Worm (Caenorhabditis elegans): ENCODE measurements around the gene sma-10.

The sma-10 gene

DNA sequence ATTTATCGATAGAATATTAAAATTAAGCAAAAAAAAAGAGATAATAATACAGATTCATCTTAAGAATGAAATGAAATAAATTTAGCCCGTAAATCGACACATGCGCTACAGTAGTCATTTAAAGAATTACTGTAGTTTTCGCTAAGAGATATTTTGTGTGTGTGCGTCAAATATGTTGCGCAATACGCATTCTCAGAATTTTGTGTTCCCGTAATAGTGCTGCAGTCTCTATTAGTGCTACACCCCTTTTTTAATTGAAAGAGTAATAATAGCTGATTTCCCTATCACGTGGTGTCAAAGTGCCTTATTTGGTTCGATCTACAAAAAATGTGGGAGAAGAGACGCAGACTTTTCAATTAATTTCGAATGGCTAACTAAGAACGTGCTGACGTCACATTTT, 29.9 kb upstream of the sma-10 start:
- TF ChIP-seq unc-42 (tag; optimal IDR thresholded peaks at IDR 0.05) = no peak
- TF ChIP-seq ama-1 (optimal IDR thresholded peaks at IDR 0.05) = no peak
- no peak for TF ChIP-seq ref-2 (tag; optimal IDR thresholded peaks at IDR 0.05)
- no peak for TF ChIP-seq ceh-19 (GFP tag; optimal IDR thresholded peaks at IDR 0.05)
- no peak for TF ChIP-seq hlh-30 (tag; optimal IDR thresholded peaks at IDR 0.05; ENCODE audit: insufficient read depth)
- TF ChIP-seq rnt-1 (tag; optimal IDR thresholded peaks at IDR 0.05) = no peak
- TF ChIP-seq elt-4 (tag; optimal IDR thresholded peaks at IDR 0.05) = no peak
- TF ChIP-seq fax-1 (tag; optimal IDR thresholded peaks at IDR 0.05) = no peak
- no peak for TF ChIP-seq C08G9.2 (tag; optimal IDR thresholded peaks at IDR 0.05)
- TF ChIP-seq syd-9 (tag; optimal IDR thresholded peaks at IDR 0.05) = no peak
- TF ChIP-seq ets-4 (tag; optimal IDR thresholded peaks at IDR 0.05) = no peak
- no peak for TF ChIP-seq pha-4 (tag; optimal IDR thresholded peaks at IDR 0.05)

DNA sequence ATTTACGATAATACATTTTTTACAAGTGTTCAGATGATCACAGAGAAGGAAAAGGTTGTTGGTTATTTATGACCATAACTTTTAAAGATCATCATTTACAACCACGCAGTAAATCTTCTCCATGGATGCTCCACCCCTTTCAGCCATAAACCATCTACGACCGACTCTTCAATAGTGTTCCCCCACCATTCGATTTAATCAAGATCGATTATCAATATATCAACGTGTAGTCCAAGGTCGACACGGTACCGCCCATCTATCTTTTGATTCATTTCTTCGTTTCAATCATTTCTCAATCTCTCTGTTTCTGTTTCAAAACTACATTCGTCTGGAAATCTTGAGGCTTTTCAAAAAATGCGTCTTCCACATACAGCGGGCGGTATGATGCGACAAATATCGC, 29.4 kb upstream of the sma-10 start, which contains the start of gene aass-1:
TSS of gene aass-1 (plus strand) at position 301 of the 400 bp plus-strand sequence.
- no peak for TF ChIP-seq ceh-9 (tag; optimal IDR thresholded peaks at IDR 0.05)
- no peak for TF ChIP-seq gmeb-2 (tag; optimal IDR thresholded peaks at IDR 0.05)
- no peak for TF ChIP-seq lim-6 (tag; optimal IDR thresholded peaks at IDR 0.05)
- no peak for TF ChIP-seq ceh-45 (GFP tag; IDR thresholded peaks at IDR 0.05)
- no peak for TF ChIP-seq F13H6.1 (tag; optimal IDR thresholded peaks at IDR 0.05)
- no peak for TF ChIP-seq C08G9.2 (tag; optimal IDR thresholded peaks at IDR 0.05)
- no peak for TF ChIP-seq ceh-30 (tag; optimal IDR thresholded peaks at IDR 0.05)
- TF ChIP-seq fax-1 (tag; optimal IDR thresholded peaks at IDR 0.05) = no peak

DNA sequence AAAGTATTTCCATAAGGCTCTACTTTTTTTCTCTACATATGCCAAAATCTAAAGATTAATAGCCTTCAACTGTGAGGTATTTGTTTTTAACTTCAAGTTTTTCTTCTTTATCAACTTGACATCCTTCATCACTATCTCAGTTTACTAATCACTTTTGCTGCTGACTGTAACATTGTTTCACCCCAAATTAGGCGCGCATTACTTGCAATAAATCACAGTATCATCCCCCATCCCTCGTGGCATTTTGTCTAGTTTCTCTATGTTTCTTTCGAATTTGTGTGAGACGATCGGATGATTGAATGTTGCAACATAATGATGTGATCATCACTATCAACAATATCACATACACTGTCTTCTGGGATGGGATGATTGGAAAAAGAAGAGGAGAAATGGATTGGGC, 26.7 kb upstream of the sma-10 start:
- TF ChIP-seq ceh-48 (tag; optimal IDR thresholded peaks at IDR 0.05) (no peak), hlh-30 (tag; optimal IDR thresholded peaks at IDR 0.05; ENCODE audit: insufficient read depth) (peak; percentile 14)

DNA sequence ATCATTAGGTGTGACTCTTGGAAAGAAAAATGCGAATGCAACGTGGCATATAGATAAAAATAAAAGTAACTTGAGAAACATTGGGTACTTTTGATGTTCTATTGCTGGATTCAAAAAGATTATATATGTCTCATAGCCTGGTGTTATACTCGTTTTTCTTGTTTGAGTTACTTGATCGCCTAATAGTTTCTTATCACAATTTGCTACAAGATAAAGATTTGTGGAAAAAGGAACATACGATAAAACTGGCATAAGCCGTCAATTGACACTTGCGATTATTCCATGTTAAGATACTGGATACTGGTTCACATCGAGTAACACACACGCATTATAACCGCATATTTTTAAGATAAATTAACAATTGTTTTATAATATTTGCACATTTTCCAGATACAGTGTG, 21.8 kb upstream of the sma-10 start, which contains the start of gene grl-19:
TSS of gene grl-19 (minus strand) at position 101 of the 400 bp plus-strand sequence.
- TF ChIP-seq ceh-45 (GFP tag; IDR thresholded peaks at IDR 0.05) (no peak), pha-4 (tag; optimal IDR thresholded peaks at IDR 0.05) (no peak), tbx-7 (tag; optimal IDR thresholded peaks at IDR 0.05) (no peak), pat-9 (tag; optimal IDR thresholded peaks at IDR 0.05) (no peak)

DNA sequence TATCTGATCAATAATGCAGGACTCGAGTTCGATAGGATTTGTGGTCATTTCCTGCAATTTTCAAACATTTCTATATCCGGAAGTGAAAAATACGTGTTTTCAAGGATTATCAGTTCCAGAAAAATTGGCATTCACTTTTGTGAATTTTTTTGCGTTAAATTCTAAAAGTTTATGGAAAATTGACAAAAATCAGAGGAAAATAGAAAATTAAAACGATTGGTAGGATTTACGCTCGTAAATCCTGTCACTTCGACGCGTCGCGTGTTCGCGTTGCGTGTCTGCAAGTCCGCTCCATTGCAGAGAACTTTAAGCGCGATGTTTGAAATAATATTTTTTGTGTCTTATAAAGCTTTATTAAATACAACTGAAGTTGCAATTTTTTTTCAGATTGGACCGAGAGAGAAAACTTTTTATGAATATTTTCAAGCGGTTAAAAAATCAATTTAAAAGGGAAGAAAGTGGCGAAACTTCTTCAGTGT, 18.8 kb upstream of the sma-10 start, which contains the start of gene rcat-1:
TSS of gene rcat-1 (minus strand) at position 51 of the 479 bp plus-strand sequence.
- no peak for TF ChIP-seq tbx-7 (tag; optimal IDR thresholded peaks at IDR 0.05)
- peak; percentile 77 for TF ChIP-seq dve-1 (tag; optimal IDR thresholded peaks at IDR 0.05)
- TF ChIP-seq rnt-1 (tag; optimal IDR thresholded peaks at IDR 0.05) = peak; percentile 7
- no peak for TF ChIP-seq syd-9 (tag; optimal IDR thresholded peaks at IDR 0.05)
- TF ChIP-seq fax-1 (tag; optimal IDR thresholded peaks at IDR 0.05) = no peak
- peak; percentile 71 for TF ChIP-seq unc-55 (GFP tag; optimal IDR thresholded peaks at IDR 0.05)
- no peak for TF ChIP-seq ceh-14 (tag; optimal IDR thresholded peaks at IDR 0.05)
- TF ChIP-seq ceh-31 (tag; optimal IDR thresholded peaks at IDR 0.05) = peak; percentile 54
- peak; percentile 74 for TF ChIP-seq nfya-1 (tag; optimal IDR thresholded peaks at IDR 0.05)
- no peak for TF ChIP-seq C38D4.7 (GFP tag; optimal IDR thresholded peaks at IDR 0.05)
- TF ChIP-seq ceh-18 (tag; optimal IDR thresholded peaks at IDR 0.05) = peak; percentile 23
- peak; percentile 45 for TF ChIP-seq elt-2 (tag; optimal IDR thresholded peaks at IDR 0.05)
- peak; percentile 48 for TF ChIP-seq ceh-34 (tag; optimal IDR thresholded peaks at IDR 0.05)
- peak; percentile 64 for TF ChIP-seq pax-1 (tag; optimal IDR thresholded peaks at IDR 0.05)
- TF ChIP-seq tbx-2 (tag; optimal IDR thresholded peaks at IDR 0.05) = peak; percentile 31
- no peak for TF ChIP-seq nhr-232 (tag; optimal IDR thresholded peaks at IDR 0.05)
- TF ChIP-seq Y22D7AL.16 (tag; optimal IDR thresholded peaks at IDR 0.05) = no peak
- peak; percentile 67 for TF ChIP-seq unc-42 (tag; optimal IDR thresholded peaks at IDR 0.05)
- TF ChIP-seq ceh-30 (tag; optimal IDR thresholded peaks at IDR 0.05) = no peak
- TF ChIP-seq pha-2 (tag; optimal IDR thresholded peaks at IDR 0.05) = no peak
- no peak for TF ChIP-seq pqm-1 (tag; optimal IDR thresholded peaks at IDR 0.05)
- TF ChIP-seq ztf-16 (tag; optimal IDR thresholded peaks at IDR 0.05) = peak; percentile 32

Measured in whole organism, late embryonic.